Worm (Caenorhabditis elegans) whole organism, young adult: ENCODE results near the gene vps-60.

Source experiments
- C06A6.2 ChIP-seq: fragments of 200-800 bp; sonication (Bioruptor generic); conservative IDR thresholded peaks from 2 replicates; pipeline ENCODE4 v1.3.6; 2022; ENCODE audit warnings: missing genetic modification characterization, missing compliant biosample characterization
- F22D6.2 ChIP-seq: sonication (generic microtip); optimal IDR thresholded peaks from 2 replicates; lab custom pipeline; 2016; ENCODE audit warnings: mild to moderate bottlenecking, missing genetic modification characterization, missing compliant biosample characterization
- F33H1.4 ChIP-seq: fragments of 200-800 bp; sonication (Bioruptor generic); IDR thresholded peaks from 2 replicates; pipeline ENCODE4 v1.3.6; 2022; ENCODE audit warnings: missing genetic modification reagents, missing genetic modification characterization, missing compliant biosample characterization
- F39B2.1 ChIP-seq: fragments of 200-800 bp; sonication (Bioruptor generic); IDR thresholded peaks from 2 replicates; pipeline ENCODE4 v1.3.6; 2022; ENCODE audit warnings: missing genetic modification reagents, missing genetic modification characterization, missing compliant biosample characterization
- F57C9.4 ChIP-seq: sonication (generic microtip); optimal IDR thresholded peaks from 2 replicates; lab custom pipeline; 2017; ENCODE audit warnings: mild to moderate bottlenecking, missing genetic modification characterization, missing compliant biosample characterization
- K11D2.4 ChIP-seq: fragments of 200-800 bp; sonication (Bioruptor generic); IDR thresholded peaks from 2 replicates; pipeline ENCODE4 v1.3.6; 2022; ENCODE audit warnings: missing genetic modification reagents, missing genetic modification characterization, missing compliant biosample characterization
- atf-7 ChIP-seq: sonication (generic microtip); optimal IDR thresholded peaks from 2 replicates; lab custom pipeline; 2017; ENCODE audit warnings: mild to moderate bottlenecking, missing genetic modification characterization, missing compliant biosample characterization
- ccch-3 ChIP-seq: fragments of 200-800 bp; sonication (Bioruptor generic); optimal IDR thresholded peaks from 2 replicates; lab custom pipeline; 2018; ENCODE audit warnings: mild to moderate bottlenecking, missing genetic modification characterization, missing compliant biosample characterization
- cebp-2 ChIP-seq: fragments of 200-800 bp; sonication (Bioruptor generic); IDR thresholded peaks from 2 replicates; pipeline ENCODE4 v1.3.6; 2022; ENCODE audit warnings: missing genetic modification characterization, missing compliant biosample characterization
- ceh-100 ChIP-seq: fragments of 200-800 bp; sonication (Bioruptor generic); IDR thresholded peaks from 2 replicates; pipeline ENCODE4 v1.3.6; 2022; ENCODE audit warnings: missing genetic modification reagents, missing genetic modification characterization, missing compliant biosample characterization
- dox-1 ChIP-seq: fragments of 200-800 bp; sonication (Bioruptor generic); IDR thresholded peaks from 2 replicates; pipeline ENCODE4 v1.3.6; 2022; ENCODE audit warnings: missing genetic modification reagents, missing genetic modification characterization, missing compliant biosample characterization
- efl-1 ChIP-seq: fragments of 150-350 bp; optimal IDR thresholded peaks from 2 replicates; lab custom pipeline; 2014; ENCODE audit warnings: missing biosample characterization, missing genetic modification reagents, missing genetic modification characterization
- gei-17 ChIP-seq: fragments of 200-800 bp; sonication (Bioruptor generic); optimal IDR thresholded peaks from 2 replicates; lab custom pipeline; 2018; ENCODE audit warnings: mild to moderate bottlenecking, missing genetic modification characterization, missing compliant biosample characterization
- hlh-12 ChIP-seq: sonication (generic microtip); optimal IDR thresholded peaks from 2 replicates; lab custom pipeline; 2016; ENCODE audit warnings: missing genetic modification characterization, missing compliant biosample characterization
- hlh-26 ChIP-seq: fragments of 200-800 bp; sonication (Bioruptor generic); conservative IDR thresholded peaks from 2 replicates; pipeline ENCODE4 v1.3.6; 2022; ENCODE audit warnings: missing genetic modification reagents, missing genetic modification characterization, missing compliant biosample characterization
- hmg-1.2 ChIP-seq: fragments of 200-800 bp; sonication (Bioruptor generic); IDR thresholded peaks from 2 replicates; pipeline ENCODE4 v1.3.6; 2022; ENCODE audit warnings: missing genetic modification reagents, missing genetic modification characterization, missing compliant biosample characterization
- hrde-1 ChIP-seq: sonication (generic microtip); optimal IDR thresholded peaks from 2 replicates; lab custom pipeline; 2016; ENCODE audit warnings: missing genetic modification characterization, mild to moderate bottlenecking, missing compliant biosample characterization, moderate library complexity, missing genotype, missing genetic modification reagents, borderline replicate concordance
- lin-26 ChIP-seq: fragments of 200-800 bp; sonication (Bioruptor generic); IDR thresholded peaks from 2 replicates; pipeline ENCODE4 v1.3.6; 2022; ENCODE audit warnings: missing genetic modification reagents, missing genetic modification characterization, missing compliant biosample characterization
- lin-40 ChIP-seq: sonication (generic microtip); optimal IDR thresholded peaks from 2 replicates; lab custom pipeline; 2016; ENCODE audit warnings: missing genetic modification characterization, mild to moderate bottlenecking, missing compliant biosample characterization, missing genotype, missing genetic modification reagents
- lsy-27 ChIP-seq: sonication (generic microtip); optimal IDR thresholded peaks from 2 replicates; lab custom pipeline; 2017; ENCODE audit warnings: missing genetic modification characterization, mild to moderate bottlenecking, missing compliant biosample characterization, antibody characterized with exemption, missing genotype, borderline replicate concordance; ENCODE audit not compliant: insufficient read depth
- madf-3 ChIP-seq: fragments of 200-800 bp; sonication (Bioruptor generic); IDR thresholded peaks from 2 replicates; pipeline ENCODE4 v1.3.6; 2022; ENCODE audit warnings: missing genetic modification reagents, missing genetic modification characterization, missing compliant biosample characterization
- madf-6 ChIP-seq: fragments of 200-800 bp; sonication (Bioruptor generic); IDR thresholded peaks from 2 replicates; pipeline ENCODE4 v1.3.6; 2022; ENCODE audit warnings: missing genetic modification reagents, missing genetic modification characterization, missing compliant biosample characterization
- madf-8 ChIP-seq: fragments of 200-800 bp; sonication (Bioruptor generic); conservative IDR thresholded peaks from 2 replicates; pipeline ENCODE4 v1.3.6; 2022; ENCODE audit warnings: missing genetic modification reagents, missing genetic modification characterization, missing compliant biosample characterization
- mcd-1 ChIP-seq: fragments of 200-800 bp; sonication (Bioruptor generic); IDR thresholded peaks from 2 replicates; pipeline ENCODE4 v1.3.6; 2022; ENCODE audit warnings: missing genetic modification reagents, missing genetic modification characterization, missing compliant biosample characterization
- mel-28 ChIP-seq: sonication (generic microtip); optimal IDR thresholded peaks from 2 replicates; lab custom pipeline; 2016; ENCODE audit warnings: borderline replicate concordance, mild to moderate bottlenecking, missing genetic modification characterization, missing compliant biosample characterization
- nfyb-1 ChIP-seq: fragments of 200-800 bp; sonication (Bioruptor generic); IDR thresholded peaks from 2 replicates; pipeline ENCODE4 v1.3.6; 2022; ENCODE audit warnings: missing genetic modification reagents, missing genetic modification characterization, missing compliant biosample characterization
- nhr-80 ChIP-seq: sonication (generic microtip); optimal IDR thresholded peaks from 2 replicates; lab custom pipeline; 2016; ENCODE audit warnings: missing genetic modification characterization, missing compliant biosample characterization
- nhr-90 ChIP-seq: sonication (generic microtip); optimal IDR thresholded peaks from 2 replicates; lab custom pipeline; 2016; ENCODE audit warnings: missing genotype, mild to moderate bottlenecking, missing genetic modification characterization, missing compliant biosample characterization
- pha-4 ChIP-seq: fragments of 150-350 bp; sonication (generic microtip); optimal IDR thresholded peaks from 2 replicates; lab custom pipeline; 2014; ENCODE audit warnings: missing biosample characterization, missing genetic modification reagents, missing genetic modification characterization
- repo-1 ChIP-seq: sonication (generic microtip); optimal IDR thresholded peaks from 2 replicates; lab custom pipeline; 2017; ENCODE audit warnings: mild to moderate bottlenecking, missing genetic modification characterization, missing compliant biosample characterization
- rpc-1 ChIP-seq, 2 experiments: fragments of 150-350 bp in 1 of 2; sonication (generic microtip) in 1 of 2; optimal IDR thresholded peaks; 2 replicates each; lab custom pipeline; 2014 to 2018; ENCODE audit warnings: missing biosample characterization in 1 of 2, missing genetic modification characterization in 1 of 2, missing genetic modification reagents in 1 of 2, missing genotype in 1 of 2
- snpc-1.3 ChIP-seq: sonication (generic microtip); optimal IDR thresholded peaks from 2 replicates; lab custom pipeline; 2017; ENCODE audit warnings: missing genetic modification characterization, mild to moderate bottlenecking, missing compliant biosample characterization, antibody characterized with exemption, moderate library complexity, missing genotype, missing genetic modification reagents; ENCODE audit not compliant: insufficient read depth
- tbp1 ChIP-seq: fragments of 200-800 bp; sonication (Bioruptor generic); optimal IDR thresholded peaks from 2 replicates; lab custom pipeline; 2018; ENCODE audit warnings: mild to moderate bottlenecking, missing genetic modification characterization, missing compliant biosample characterization
- unc-130 ChIP-seq: sonication (generic microtip); optimal IDR thresholded peaks from 2 replicates; lab custom pipeline; 2016; ENCODE audit warnings: missing genetic modification reagents, missing genetic modification characterization, missing compliant biosample characterization
- zim-3 ChIP-seq: sonication (generic microtip); optimal IDR thresholded peaks from 2 replicates; lab custom pipeline; 2017; ENCODE audit warnings: mild to moderate bottlenecking, missing genetic modification characterization, moderate library complexity, missing compliant biosample characterization
- ztf-22 ChIP-seq: fragments of 200-800 bp; sonication (Bioruptor generic); optimal IDR thresholded peaks from 2 replicates; lab custom pipeline; 2018; ENCODE audit warnings: mild to moderate bottlenecking, missing genetic modification characterization, moderate library complexity, missing compliant biosample characterization
- ztf-25 ChIP-seq: fragments of 200-800 bp; sonication (Bioruptor generic); IDR thresholded peaks from 2 replicates; pipeline ENCODE4 v1.3.6; 2022; ENCODE audit warnings: missing genetic modification reagents, missing genetic modification characterization, missing compliant biosample characterization
- ztf-6 ChIP-seq: fragments of 200-800 bp; sonication (Bioruptor generic); IDR thresholded peaks from 2 replicates; pipeline ENCODE4 v1.3.6; 2022; ENCODE audit warnings: missing genetic modification reagents, missing genetic modification characterization, missing compliant biosample characterization

vps-60 gene

DNA sequence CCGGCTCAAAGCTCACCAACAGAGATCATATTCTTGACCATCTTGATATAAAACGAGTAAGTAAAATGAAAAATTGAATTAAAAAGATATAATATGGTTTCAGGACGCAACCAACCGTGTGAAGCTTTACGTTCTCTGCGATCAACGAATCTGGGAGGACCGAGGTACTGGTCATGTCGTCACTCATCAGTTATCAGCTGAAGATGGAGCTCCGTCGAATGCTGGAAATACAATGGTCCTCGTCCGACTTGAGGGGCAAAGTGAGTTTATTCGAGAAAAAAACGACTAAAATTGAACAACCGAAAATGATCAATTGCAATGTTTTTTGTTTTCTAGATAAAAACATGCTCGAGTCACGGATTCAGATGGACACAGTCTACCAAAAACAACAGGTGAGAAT, 2.6 kb upstream of the vps-60 start:
- TF ChIP-seq efl-1 (GFP tag; lab: Kevin White, UChicago) (no peak), F57C9.4 (no peak), zim-3 (tag; lab: Kevin White, UChicago) (no peak), snpc-1.3 (tag; lab: Kevin White, UChicago) (no peak), hlh-12 (tag; lab: Kevin White, UChicago) (no peak), nhr-80 (tag; lab: Kevin White, UChicago) (no peak), pha-4 (tag; lab: Kevin White, UChicago) (no peak), ccch-3 (no peak), nhr-90 (tag; lab: Kevin White, UChicago) (no peak), ceh-100 (no peak), rpc-1 (optimal IDR thresholded peaks at IDR 0.05; lab: Kevin White, UChicago) (no peak), rpc-1 (tag; optimal IDR thresholded peaks at IDR 0.05; lab: Kevin White, UChicago) (no peak), nfyb-1 (GFP tag; lab: Robert Waterston, UW) (no peak), tbp1 (GFP tag; lab: Kevin White, UChicago) (no peak), C06A6.2 (GFP tag; lab: Robert Waterston, UW) (no peak), repo-1 (tag; lab: Kevin White, UChicago) (no peak), mel-28 (tag; lab: Kevin White, UChicago) (no peak), lin-26 (GFP tag; lab: Robert Waterston, UW) (no peak)
- TF ChIP-seq, all 124 proteins: peak for 0

DNA sequence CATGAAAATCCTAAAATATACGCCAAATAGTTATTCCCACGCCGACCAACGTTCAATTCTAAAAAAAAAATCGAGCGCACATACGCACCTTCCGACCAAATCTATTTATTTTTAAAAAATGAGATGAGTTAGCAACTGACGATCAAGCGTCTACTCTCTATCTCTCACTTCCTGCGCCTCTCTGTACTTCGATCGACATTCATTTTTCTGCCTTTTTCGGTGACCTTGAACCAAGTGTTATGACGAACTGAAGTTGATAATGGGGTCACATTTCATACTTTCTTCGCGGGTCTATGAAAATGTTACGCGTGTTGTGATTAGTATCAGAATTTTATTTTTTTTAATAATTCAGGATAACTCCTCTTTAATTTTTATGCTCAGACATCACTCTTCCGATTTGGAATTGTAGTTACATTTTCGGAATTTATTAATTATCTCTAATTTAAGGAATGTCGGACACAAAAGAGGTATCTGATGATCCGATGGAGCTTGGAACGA, 1.5 kb upstream of the vps-60 start, which contains the start of gene smk-1:
Gene smk-1 (plus strand): TSS at position 448 of the 498 bp plus-strand sequence.
- no peak for TF ChIP-seq gei-17 (GFP tag; lab: Kevin White, UChicago)
- peak; percentile 31; the same call in 1 of the 2 replicates for TF ChIP-seq hmg-1.2 (GFP tag; lab: Robert Waterston, UW)
- TF ChIP-seq lin-40 (tag; lab: Kevin White, UChicago), result peak; percentile 8
- no peak for TF ChIP-seq zim-3 (tag; lab: Kevin White, UChicago)
- TF ChIP-seq F39B2.1 (GFP tag; lab: Robert Waterston, UW), result no peak
- TF ChIP-seq hlh-12 (tag; lab: Kevin White, UChicago), result no peak
- no peak for TF ChIP-seq lsy-27
- no peak for TF ChIP-seq ztf-6
- no peak for TF ChIP-seq madf-8 (GFP tag; lab: Robert Waterston, UW)
- no peak for TF ChIP-seq ztf-25 (GFP tag; lab: Robert Waterston, UW)
- TF ChIP-seq F22D6.2, result no peak
- TF ChIP-seq madf-6 (GFP tag; lab: Robert Waterston, UW), result peak; percentile 16; the same call in 1 of the 2 replicates
- TF ChIP-seq dox-1, result no peak
- no peak for TF ChIP-seq unc-130 (GFP tag; lab: Kevin White, UChicago)
- TF ChIP-seq hlh-26 (GFP tag; lab: Robert Waterston, UW), result no peak
- TF ChIP-seq F33H1.4 (GFP tag; lab: Robert Waterston, UW), result no peak
- TF ChIP-seq nhr-80 (tag; lab: Kevin White, UChicago), result peak; percentile 46
- no peak for TF ChIP-seq cebp-2 (GFP tag; lab: Robert Waterston, UW)
- no peak for TF ChIP-seq mcd-1 (GFP tag; lab: Robert Waterston, UW)

DNA sequence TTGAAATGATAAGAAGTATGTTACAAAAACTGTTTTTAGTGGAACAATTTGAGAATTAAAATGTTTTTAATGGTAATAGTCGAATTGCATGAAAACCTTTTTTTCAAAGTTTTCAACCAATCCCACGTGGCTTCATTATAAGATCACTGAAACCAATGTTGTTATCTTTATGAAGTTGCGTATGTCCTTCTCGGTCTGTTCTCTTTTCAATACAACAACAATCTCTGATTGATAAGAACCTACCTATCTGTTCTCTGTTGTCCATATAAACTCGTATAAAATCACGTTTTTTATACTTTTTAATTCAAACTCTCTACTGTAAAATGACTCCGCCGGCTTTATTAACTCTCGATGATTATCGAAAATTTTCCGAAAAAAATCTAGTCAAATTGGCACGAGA, 2.7 kb downstream of the vps-60 start, which contains the start of gene F41E6.5:
Gene F41E6.5 (plus strand): TSS at position 209 of the 400 bp plus-strand sequence.
- TF ChIP-seq hrde-1 (no peak), atf-7 (tag; lab: Kevin White, UChicago) (no peak), ccch-3 (no peak), K11D2.4 (no peak), ztf-22 (GFP tag; lab: Kevin White, UChicago) (no peak), nhr-80 (tag; lab: Kevin White, UChicago) (peak; percentile 53), madf-3 (GFP tag; lab: Robert Waterston, UW) (no peak)
